Worm (Caenorhabditis elegans): ENCODE results near the gene K03A11.1.

- TF ChIP-seq nhr-237 (tag; optimal IDR thresholded peaks at IDR 0.05), result no peak
- no peak for TF ChIP-seq lsy-2 (tag; optimal IDR thresholded peaks at IDR 0.05)
- no peak for TF ChIP-seq nhr-76 (tag; optimal IDR thresholded peaks at IDR 0.05)
- TF ChIP-seq ztf-11 (tag; optimal IDR thresholded peaks at IDR 0.05), result no peak
- TF ChIP-seq pha-4 (tag; optimal IDR thresholded peaks at IDR 0.05), result no peak
Observed at ce11 chrX:13006328-13006727, 45.2 kb upstream of the K03A11.1 start.
